Worm (Caenorhabditis elegans) whole organism, midembryonic: ENCODE measurements around the gene K06H6.1.

Experiments used
- T22C8.4 ChIP-seq: fragments of 200-800 bp; sonication (Bioruptor generic); IDR thresholded peaks from 2 replicates; pipeline ENCODE4 v1.3.6; 2022; ENCODE audit warnings: missing genetic modification characterization, missing compliant biosample characterization
- cog-1 ChIP-seq: sonication (generic microtip); optimal IDR thresholded peaks from 2 replicates; lab custom pipeline; 2016; ENCODE audit warnings: missing genetic modification characterization, missing compliant biosample characterization
- flt-1 ChIP-seq: fragments of 200-800 bp; sonication (Bioruptor generic); IDR thresholded peaks from 2 replicates; pipeline ENCODE4 v1.3.6; 2022; ENCODE audit warnings: missing genetic modification characterization, missing compliant biosample characterization
- klf-2 ChIP-seq: fragments of 200-800 bp; sonication (Bioruptor generic); conservative IDR thresholded peaks from 2 replicates; pipeline ENCODE4 v1.3.6; 2022; ENCODE audit warnings: missing genetic modification reagents, missing genetic modification characterization, missing compliant biosample characterization
- med-1 ChIP-seq: sonication (generic microtip); optimal IDR thresholded peaks from 2 replicates; lab custom pipeline; 2017; ENCODE audit warnings: missing genetic modification characterization, mild to moderate bottlenecking, missing compliant biosample characterization, antibody characterized with exemption, missing genetic modification reagents; ENCODE audit not compliant: insufficient read depth
- ref-1 ChIP-seq: fragments of 200-800 bp; sonication (Bioruptor generic); conservative IDR thresholded peaks from 2 replicates; pipeline ENCODE4 v1.3.6; 2022; ENCODE audit warnings: missing genetic modification reagents, missing genetic modification characterization, missing compliant biosample characterization
- ztf-23 ChIP-seq: fragments of 200-800 bp; sonication (Bioruptor generic); IDR thresholded peaks from 2 replicates; pipeline ENCODE4 v1.3.6; 2022; ENCODE audit warnings: missing genetic modification reagents, missing genetic modification characterization, missing compliant biosample characterization
- ztf-29 ChIP-seq: fragments of 200-800 bp; sonication (Bioruptor generic); IDR thresholded peaks from 2 replicates; pipeline ENCODE4 v1.3.6; 2022; ENCODE audit warnings: missing genetic modification reagents, missing genetic modification characterization, missing compliant biosample characterization

DNA sequence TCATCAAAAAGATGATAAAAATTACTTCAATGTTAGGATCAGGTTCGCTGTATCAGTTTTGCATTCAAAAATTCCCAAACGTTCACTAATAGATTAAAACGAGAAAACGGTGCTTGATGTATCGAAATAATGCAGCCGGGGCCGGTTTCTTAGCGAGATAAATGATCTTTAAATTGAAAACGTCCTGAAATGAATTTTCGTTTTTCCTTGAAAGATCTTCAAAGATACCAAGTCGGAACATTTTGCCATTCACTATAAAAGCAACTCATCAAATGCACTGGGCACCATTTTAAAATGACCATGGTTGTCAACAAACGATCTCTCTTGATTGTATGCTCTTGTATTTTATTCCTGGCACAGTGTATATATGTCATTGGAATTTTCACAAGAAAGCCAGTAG, 11.8 kb upstream of the K06H6.1 start, which contains the start of gene K06H6.5:
- TF ChIP-seq ztf-23 = no peak
- TF ChIP-seq flt-1 (GFP tag; lab: Robert Waterston, UW) = no peak
- no peak for TF ChIP-seq ref-1
- TF ChIP-seq T22C8.4 (GFP tag; lab: Robert Waterston, UW) = no peak
- no peak for TF ChIP-seq klf-2 (GFP tag; lab: Robert Waterston, UW)
- no peak for TF ChIP-seq med-1 (GFP tag; lab: Kevin White, UChicago)
- TF ChIP-seq cog-1 = no peak
- no peak for TF ChIP-seq ztf-29 (GFP tag; lab: Robert Waterston, UW)
